Worm (Caenorhabditis elegans): ENCODE measurements around the gene F11C1.7.

F11C1.7 gene

DNA sequence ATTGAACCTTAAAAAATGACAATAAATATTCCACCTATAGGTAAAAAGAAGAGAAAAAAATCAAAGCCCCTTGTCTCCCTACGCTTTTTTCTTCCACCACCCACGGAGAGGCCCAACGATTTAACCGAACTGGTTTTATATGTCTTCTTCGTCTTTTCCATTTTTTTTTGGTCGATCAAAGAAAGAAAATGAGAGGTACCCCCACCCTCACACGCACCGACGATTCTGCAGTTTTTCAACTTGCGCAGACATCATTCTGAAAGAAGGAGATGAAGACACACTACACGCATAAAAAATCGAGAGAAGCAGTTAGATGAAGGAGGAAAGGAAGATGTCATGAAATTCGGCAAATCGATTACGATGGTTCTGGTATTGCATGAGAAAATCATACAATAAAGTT is 25.2 kb downstream of the F11C1.7 start (continued):
- TF ChIP-seq rnt-1 (tag; optimal IDR thresholded peaks at IDR 0.05), result no peak
- no peak for TF ChIP-seq unc-98 (GFP tag; IDR thresholded peaks at IDR 0.05)
- no peak for TF ChIP-seq nhr-76 (tag; optimal IDR thresholded peaks at IDR 0.05)
- TF ChIP-seq blmp-1 (tag; optimal IDR thresholded peaks at IDR 0.05), result peak; percentile 75
- no peak for TF ChIP-seq ztf-11 (tag; optimal IDR thresholded peaks at IDR 0.05)
- no peak for TF ChIP-seq egl-27 (tag; optimal IDR thresholded peaks at IDR 0.05)
- TF ChIP-seq isw-1 (GFP tag; IDR thresholded peaks at IDR 0.05), result no peak
- TF ChIP-seq zip-4 (GFP tag; optimal IDR thresholded peaks at IDR 0.05), result no peak
- no peak for TF ChIP-seq hlh-4 (tag; optimal IDR thresholded peaks at IDR 0.05)
- TF ChIP-seq lir-3 (tag; optimal IDR thresholded peaks at IDR 0.05; ENCODE audit: poor library complexity), result no peak
- TF ChIP-seq mep-1 (tag; optimal IDR thresholded peaks at IDR 0.05), result peak; percentile 41
- TF ChIP-seq nhr-71 (tag; optimal IDR thresholded peaks at IDR 0.05), result peak; percentile 25
- TF ChIP-seq lin-14 (GFP tag; optimal IDR thresholded peaks at IDR 0.05), result peak; percentile 63
- no peak for TF ChIP-seq tlp-1 (tag; optimal IDR thresholded peaks at IDR 0.05)
- TF ChIP-seq nhr-77 (tag; optimal IDR thresholded peaks at IDR 0.05), result no peak
- TF ChIP-seq pqm-1 (tag; optimal IDR thresholded peaks at IDR 0.05), result no peak
- no peak for TF ChIP-seq ces-1 (GFP tag; optimal IDR thresholded peaks at IDR 0.05)
- TF ChIP-seq nhr-20 (tag; optimal IDR thresholded peaks at IDR 0.05), result peak; percentile 49
- no peak for TF ChIP-seq C04F5.9 (tag; optimal IDR thresholded peaks at IDR 0.05)
- no peak for TF ChIP-seq vab-15 (tag; optimal IDR thresholded peaks at IDR 0.05)
- no peak for TF ChIP-seq fkh-4 (tag; optimal IDR thresholded peaks at IDR 0.05; ENCODE audit: borderline replicate concordance)
- TF ChIP-seq sup-37 (GFP tag; optimal IDR thresholded peaks at IDR 0.05), result no peak
- no peak for TF ChIP-seq tbx-2 (tag; optimal IDR thresholded peaks at IDR 0.05)
- no peak for TF ChIP-seq ztf-4 (tag; optimal IDR thresholded peaks at IDR 0.05)
- TF ChIP-seq skn-1 (tag; optimal IDR thresholded peaks at IDR 0.05), result no peak
- no peak for TF ChIP-seq C34B4.2 (tag; optimal IDR thresholded peaks at IDR 0.05)
- peak; percentile 57 for TF ChIP-seq snu-23 (GFP tag; optimal IDR thresholded peaks at IDR 0.05)
- peak; percentile 58 for TF ChIP-seq grh-1 (GFP tag; IDR thresholded peaks at IDR 0.05)
- no peak for TF ChIP-seq zag-1 (tag; optimal IDR thresholded peaks at IDR 0.05)
- no peak for TF ChIP-seq nhr-47 (tag; optimal IDR thresholded peaks at IDR 0.05)
- TF ChIP-seq irx-1 (tag; optimal IDR thresholded peaks at IDR 0.05), result no peak
- TF ChIP-seq lin-39 (tag; optimal IDR thresholded peaks at IDR 0.05), result no peak
- no peak for TF ChIP-seq elt-2 (tag; optimal IDR thresholded peaks at IDR 0.05)
- no peak for TF ChIP-seq aha-1 (tag; optimal IDR thresholded peaks at IDR 0.05)
- no peak for TF ChIP-seq fkh-10 (GFP tag; optimal IDR thresholded peaks at IDR 0.05)
- TF ChIP-seq snpc-4 (tag; optimal IDR thresholded peaks at IDR 0.05), result no peak
- TF ChIP-seq ceh-82 (tag; optimal IDR thresholded peaks at IDR 0.05), result no peak
- TF ChIP-seq nhr-237 (tag; optimal IDR thresholded peaks at IDR 0.05), result no peak
- TF ChIP-seq mab-9 (GFP tag; IDR thresholded peaks at IDR 0.05), result no peak
- TF ChIP-seq nhr-84 (tag; optimal IDR thresholded peaks at IDR 0.05), result no peak
- no peak for TF ChIP-seq nhr-28 (tag; optimal IDR thresholded peaks at IDR 0.05)
- peak in 2 of 6 experiments; percentile 8 to 67 for TF ChIP-seq elt-3 (tag; optimal IDR thresholded peaks at IDR 0.05)
- no peak for TF ChIP-seq C16A3.4 (tag; optimal IDR thresholded peaks at IDR 0.05)
- TF ChIP-seq nhr-19 (GFP tag; conservative IDR thresholded peaks at IDR 0.05), result 0 out of 2 replicates have a peak, but pooled peaks have one; percentile 11
- TF ChIP-seq pax-3 (tag; optimal IDR thresholded peaks at IDR 0.05), result no peak
- no peak for TF ChIP-seq ceh-8 (GFP tag; optimal IDR thresholded peaks at IDR 0.05)
- TF ChIP-seq lin-35 (GFP tag; optimal IDR thresholded peaks at IDR 0.05), result peak in 1 of 2 experiments; percentile 20
- TF ChIP-seq Y116A8C.19 (tag; optimal IDR thresholded peaks at IDR 0.05; ENCODE audit: borderline replicate concordance), result no peak
- TF ChIP-seq sox-4 (tag; optimal IDR thresholded peaks at IDR 0.05), result no peak
- TF ChIP-seq xbp-1 (tag; optimal IDR thresholded peaks at IDR 0.05), result no peak
- no peak for TF ChIP-seq ceh-63 (GFP tag; optimal IDR thresholded peaks at IDR 0.05)
- TF ChIP-seq mef-2 (tag; optimal IDR thresholded peaks at IDR 0.05), result no peak
- TF ChIP-seq efl-1 (optimal IDR thresholded peaks at IDR 0.05), result no peak
- no peak for TF ChIP-seq efl-1 (GFP tag; optimal IDR thresholded peaks at IDR 0.05 in 1 of 2)

Measured in whole organism, L1 larva.